Fruit fly (Drosophila melanogaster): ENCODE results near the gene Ccm3.

Ccm3 gene

dm6 chr3R:15420375-15420931, 48.7 kb downstream of the Ccm3 start (continued):
- TF ChIP-seq hbn (GFP tag; IDR thresholded peaks at IDR 0.05; ENCODE audit: partially characterized antibody) (0 out of 2 replicates have a peak, but pooled peaks have one; percentile 49), chinmo (GFP tag; IDR thresholded peaks at IDR 0.05; ENCODE audit: partially characterized antibody) (0 out of 4 replicates have a peak, but pooled peaks have one; percentile 44), CG14441 (GFP tag; IDR thresholded peaks at IDR 0.05) (no peak), so (GFP tag; IDR thresholded peaks at IDR 0.05) (no peak), BtbVII (GFP tag; optimal IDR thresholded peaks at IDR 0.05) (no peak), Med (GFP tag) (peak; percentile 45)
